Comparison of ENCODE assay signal across 4 worm cellular contexts in genomic region chrII:2985935-2986498, ce11.
TF ChIP-seq lines count a peak whose summit lies in the region.

No protein-coding gene starts in this region.

TF ChIP-seq in whole organism, L1 larva, 84 proteins besides CTCF, POLR2A, EP300 and RAD21:
- TF ChIP-seq nhr-237 (tag; optimal IDR thresholded peaks at IDR 0.05; lab: Kevin White, UChicago): no peak
- no peak for TF ChIP-seq mdl-1 (tag; optimal IDR thresholded peaks at IDR 0.05; lab: Kevin White, UChicago)
- peak; percentile 47 for TF ChIP-seq snpc-4 (tag; optimal IDR thresholded peaks at IDR 0.05; lab: Kevin White, UChicago)
- no peak for TF ChIP-seq alr-1 (tag; optimal IDR thresholded peaks at IDR 0.05; lab: Kevin White, UChicago; ENCODE audit: borderline replicate concordance)
- TF ChIP-seq nhr-77 (tag; optimal IDR thresholded peaks at IDR 0.05; lab: Kevin White, UChicago): no peak
- TF ChIP-seq aly-2 (tag; optimal IDR thresholded peaks at IDR 0.05; lab: Kevin White, UChicago): no peak
- no peak for TF ChIP-seq nhr-28 (tag; optimal IDR thresholded peaks at IDR 0.05; lab: Kevin White, UChicago)
- no peak for TF ChIP-seq ztf-11 (tag; optimal IDR thresholded peaks at IDR 0.05; lab: Kevin White, UChicago)
TF ChIP-seq in whole organism, L1 larva: peak in this region for 1.

TF ChIP-seq in whole organism, L3 larva, 47 proteins besides CTCF, POLR2A, EP300 and RAD21:
- no peak for TF ChIP-seq nhr-43 (tag; optimal IDR thresholded peaks at IDR 0.05; lab: Kevin White, UChicago; ENCODE audit: poor library complexity, severe bottlenecking)
- no peak for TF ChIP-seq fkh-10 (GFP tag; optimal IDR thresholded peaks at IDR 0.05; lab: Kevin White, UChicago)
- no peak for TF ChIP-seq nhr-76 (tag; optimal IDR thresholded peaks at IDR 0.05; lab: Kevin White, UChicago)
- TF ChIP-seq nhr-67 (tag; optimal IDR thresholded peaks at IDR 0.05; lab: Kevin White, UChicago): no peak
- TF ChIP-seq snpc-4 (tag; optimal IDR thresholded peaks at IDR 0.05; lab: Kevin White, UChicago): peak; percentile 43
- no peak for TF ChIP-seq lin-39 (tag; optimal IDR thresholded peaks at IDR 0.05; lab: Kevin White, UChicago)

TF ChIP-seq in whole organism, L4 larva, 104 proteins besides CTCF, POLR2A, EP300 and RAD21:
- TF ChIP-seq lsy-2 (tag; optimal IDR thresholded peaks at IDR 0.05; lab: Kevin White, UChicago) (peak in 1 of 2 experiments; percentile 1), nhr-102 (tag; optimal IDR thresholded peaks at IDR 0.05; lab: Kevin White, UChicago) (no peak), lir-3 (tag; optimal IDR thresholded peaks at IDR 0.05; lab: Kevin White, UChicago) (no peak), tra-1 (GFP tag; IDR thresholded peaks at IDR 0.05; lab: Robert Waterston, UW) (0 out of 2 replicates have a peak, but pooled peaks have one; percentile 16), ztf-7 (tag; optimal IDR thresholded peaks at IDR 0.05; lab: Kevin White, UChicago) (no peak), duxl-1 (tag; optimal IDR thresholded peaks at IDR 0.05; lab: Kevin White, UChicago; ENCODE audit: poor library complexity) (no peak), fos-1 (tag; optimal IDR thresholded peaks at IDR 0.05; lab: Kevin White, UChicago) (no peak), aha-1 (tag; lab: Kevin White, UChicago) (peak; percentile 9), dmd-8 (GFP tag; IDR thresholded peaks at IDR 0.05; lab: Robert Waterston, UW) (peak; percentile 36; the same call in 1 of the 2 replicates), nhr-76 (tag; optimal IDR thresholded peaks at IDR 0.05; lab: Kevin White, UChicago) (no peak), T26A8.4 (GFP tag; IDR thresholded peaks at IDR 0.05; lab: Robert Waterston, UW) (no peak), lin-13 (GFP tag; optimal IDR thresholded peaks at IDR 0.05; lab: Kevin White, UChicago) (peak; percentile 37), nhr-10 (tag; optimal IDR thresholded peaks at IDR 0.05; lab: Kevin White, UChicago) (no peak), set-16 (GFP tag; IDR thresholded peaks at IDR 0.05; lab: Robert Waterston, UW) (peak; percentile 61), lin-38 (GFP tag; IDR thresholded peaks at IDR 0.05; lab: Robert Waterston, UW) (0 out of 2 replicates have a peak, but pooled peaks have one; percentile 9), vab-7 (GFP tag; IDR thresholded peaks at IDR 0.05; lab: Robert Waterston, UW) (no peak)

TF ChIP-seq in whole organism, young adult, 124 proteins besides CTCF, POLR2A, EP300 and RAD21:
- TF ChIP-seq C17E4.6 (GFP tag; IDR thresholded peaks at IDR 0.05; lab: Robert Waterston, UW): no peak
- TF ChIP-seq cebp-1 (GFP tag; IDR thresholded peaks at IDR 0.05; lab: Robert Waterston, UW): 0 out of 2 replicates have a peak, but pooled peaks have one; percentile 27
- TF ChIP-seq cebp-1 (tag; optimal IDR thresholded peaks at IDR 0.05; lab: Kevin White, UChicago): peak; percentile 36
- 0 out of 2 replicates have a peak, but pooled peaks have one; percentile 75 for TF ChIP-seq F37B4.10 (GFP tag; IDR thresholded peaks at IDR 0.05; lab: Robert Waterston, UW)
- peak; percentile 8; the same call in 1 of the 2 replicates for TF ChIP-seq mcd-1 (GFP tag; IDR thresholded peaks at IDR 0.05; lab: Robert Waterston, UW)
- peak; percentile 61; the same call in 1 of the 2 replicates for TF ChIP-seq egrh-3 (GFP tag; IDR thresholded peaks at IDR 0.05; lab: Robert Waterston, UW)
- no peak for TF ChIP-seq madf-6 (GFP tag; IDR thresholded peaks at IDR 0.05; lab: Robert Waterston, UW)
- 0 out of 2 replicates have a peak, but pooled peaks have one; percentile 45 for TF ChIP-seq nfyb-1 (GFP tag; IDR thresholded peaks at IDR 0.05; lab: Robert Waterston, UW)
- peak; percentile 69 for TF ChIP-seq zfh-2 (GFP tag; conservative IDR thresholded peaks at IDR 0.05; lab: Robert Waterston, UW)
- peak; percentile 28 for TF ChIP-seq zim-3 (tag; optimal IDR thresholded peaks at IDR 0.05; lab: Kevin White, UChicago)
- TF ChIP-seq snpc-4 (GFP tag; optimal IDR thresholded peaks at IDR 0.05; lab: Kevin White, UChicago): no peak
- TF ChIP-seq snpc-4 (tag; optimal IDR thresholded peaks at IDR 0.05; lab: Kevin White, UChicago): peak; percentile 62 to 86 (median 80)
- peak; percentile 12 for TF ChIP-seq sptf-2 (GFP tag; optimal IDR thresholded peaks at IDR 0.05; lab: Kevin White, UChicago)
- 0 out of 2 replicates have a peak, but pooled peaks have one; percentile 5 for TF ChIP-seq ztf-28 (GFP tag; IDR thresholded peaks at IDR 0.05; lab: Robert Waterston, UW)
- no peak for TF ChIP-seq nhr-27 (tag; optimal IDR thresholded peaks at IDR 0.05; lab: Kevin White, UChicago)
